Worm (Caenorhabditis elegans): ENCODE data around the gene ncs-1.

Gene ncs-1

ce11 chrX:970072-970471 lies 7.0 kb upstream of the ncs-1 start, which contains the start of gene C44C1.6:
C44C1.6 (minus strand) TSS chrX:970270.
- TF ChIP-seq nhr-85 (tag): peak; percentile 47
- no peak for TF ChIP-seq ceh-63 (GFP tag; optimal IDR thresholded peaks at IDR 0.05)
- no peak for TF ChIP-seq nhr-76 (tag; optimal IDR thresholded peaks at IDR 0.05)
- TF ChIP-seq hlh-4 (tag; optimal IDR thresholded peaks at IDR 0.05): no peak
- TF ChIP-seq swsn-7 (tag; optimal IDR thresholded peaks at IDR 0.05): no peak
- peak in 1 of 2 experiments; percentile 35 for TF ChIP-seq lin-35 (GFP tag; optimal IDR thresholded peaks at IDR 0.05)
- no peak for TF ChIP-seq nhr-90 (tag; optimal IDR thresholded peaks at IDR 0.05; ENCODE audit: poor library complexity)
- TF ChIP-seq hlh-17 (GFP tag; optimal IDR thresholded peaks at IDR 0.05; ENCODE audit: borderline replicate concordance): no peak
- TF ChIP-seq C04F5.9 (tag; optimal IDR thresholded peaks at IDR 0.05): no peak
- no peak for TF ChIP-seq ets-5 (GFP tag; IDR thresholded peaks at IDR 0.05)
- peak in 1 of 6 experiments; percentile 88 for TF ChIP-seq elt-3 (tag; optimal IDR thresholded peaks at IDR 0.05)
- peak; percentile 63 for TF ChIP-seq blmp-1 (tag; optimal IDR thresholded peaks at IDR 0.05)
- no peak for TF ChIP-seq elt-2 (tag; optimal IDR thresholded peaks at IDR 0.05)
- no peak for TF ChIP-seq ztf-4 (tag; optimal IDR thresholded peaks at IDR 0.05)
- TF ChIP-seq unc-130 (tag; optimal IDR thresholded peaks at IDR 0.05): peak; percentile 79
- no peak for TF ChIP-seq fkh-10 (GFP tag; optimal IDR thresholded peaks at IDR 0.05)
- peak; percentile 29 for TF ChIP-seq snu-23 (GFP tag; optimal IDR thresholded peaks at IDR 0.05)
- no peak for TF ChIP-seq tbx-2 (tag; optimal IDR thresholded peaks at IDR 0.05)
- no peak for TF ChIP-seq nhr-11 (tag; optimal IDR thresholded peaks at IDR 0.05)
- TF ChIP-seq lsy-2 (tag; optimal IDR thresholded peaks at IDR 0.05): peak in 1 of 2 experiments; percentile 5
- no peak for TF ChIP-seq mef-2 (tag; optimal IDR thresholded peaks at IDR 0.05)
- no peak for TF ChIP-seq sup-37 (GFP tag; optimal IDR thresholded peaks at IDR 0.05)
- no peak for TF ChIP-seq nhr-71 (tag; optimal IDR thresholded peaks at IDR 0.05)
- no peak for TF ChIP-seq ceh-90 (tag; optimal IDR thresholded peaks at IDR 0.05)
- TF ChIP-seq C16A3.4 (tag; optimal IDR thresholded peaks at IDR 0.05): no peak
- TF ChIP-seq nhr-84 (tag; optimal IDR thresholded peaks at IDR 0.05): no peak
- TF ChIP-seq nhr-28 (tag; optimal IDR thresholded peaks at IDR 0.05): no peak
- no peak for TF ChIP-seq nhr-12 (tag; optimal IDR thresholded peaks at IDR 0.05)
- no peak for TF ChIP-seq aly-2 (tag; optimal IDR thresholded peaks at IDR 0.05)

ce11 chrX:960139-960538 lies 2.9 kb downstream of the ncs-1 start:
- TF ChIP-seq zip-4 (GFP tag; optimal IDR thresholded peaks at IDR 0.05) (no peak), alr-1 (tag; optimal IDR thresholded peaks at IDR 0.05; ENCODE audit: borderline replicate concordance) (no peak), vab-15 (tag; optimal IDR thresholded peaks at IDR 0.05) (no peak), zag-1 (tag; optimal IDR thresholded peaks at IDR 0.05) (no peak), dsc-1 (tag; optimal IDR thresholded peaks at IDR 0.05) (no peak), Y116A8C.19 (tag; optimal IDR thresholded peaks at IDR 0.05; ENCODE audit: borderline replicate concordance) (no peak), lin-39 (tag; optimal IDR thresholded peaks at IDR 0.05) (no peak), efl-1 (optimal IDR thresholded peaks at IDR 0.05) (no peak), efl-1 (GFP tag; optimal IDR thresholded peaks at IDR 0.05 in 1 of 2) (no peak), egl-27 (tag; optimal IDR thresholded peaks at IDR 0.05) (no peak), ceh-90 (tag; optimal IDR thresholded peaks at IDR 0.05) (no peak)

DNA sequence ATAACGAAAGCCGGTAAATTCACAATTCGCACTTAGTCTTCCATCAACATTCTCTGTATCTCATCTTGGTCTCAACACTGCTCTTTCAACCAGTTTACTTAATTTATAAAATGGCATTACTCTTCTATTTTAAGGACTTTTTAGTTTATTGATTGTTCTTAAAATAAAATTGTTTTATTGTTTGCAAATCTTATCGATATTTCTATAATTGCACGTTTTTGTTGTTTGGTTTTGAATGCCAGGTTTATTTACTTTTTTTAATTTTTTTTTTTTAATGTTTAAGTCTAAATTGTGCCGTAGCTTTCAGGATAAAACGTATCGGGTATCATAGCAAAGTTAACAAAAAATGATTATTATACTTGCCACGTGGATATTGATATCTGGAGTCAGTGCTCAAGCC lies 5.5 kb downstream of the ncs-1 start, which contains the start of gene chil-10:
chil-10 (plus strand) TSS at position 301 of the 400 bp plus-strand sequence.
- TF ChIP-seq ceh-8 (GFP tag; optimal IDR thresholded peaks at IDR 0.05): no peak
- no peak for TF ChIP-seq pag-3 (tag; optimal IDR thresholded peaks at IDR 0.05; ENCODE audit: borderline replicate concordance, insufficient read depth)
- TF ChIP-seq nhr-77 (tag; optimal IDR thresholded peaks at IDR 0.05): no peak
- TF ChIP-seq ama-1 (optimal IDR thresholded peaks at IDR 0.05): no peak
- TF ChIP-seq egl-13 (tag; optimal IDR thresholded peaks at IDR 0.05): no peak
- no peak for TF ChIP-seq fkh-4 (tag; optimal IDR thresholded peaks at IDR 0.05; ENCODE audit: borderline replicate concordance)
